Fruit fly (Drosophila melanogaster): Measurements from ENCODE around the gene Madm.

The Madm gene

DNA sequence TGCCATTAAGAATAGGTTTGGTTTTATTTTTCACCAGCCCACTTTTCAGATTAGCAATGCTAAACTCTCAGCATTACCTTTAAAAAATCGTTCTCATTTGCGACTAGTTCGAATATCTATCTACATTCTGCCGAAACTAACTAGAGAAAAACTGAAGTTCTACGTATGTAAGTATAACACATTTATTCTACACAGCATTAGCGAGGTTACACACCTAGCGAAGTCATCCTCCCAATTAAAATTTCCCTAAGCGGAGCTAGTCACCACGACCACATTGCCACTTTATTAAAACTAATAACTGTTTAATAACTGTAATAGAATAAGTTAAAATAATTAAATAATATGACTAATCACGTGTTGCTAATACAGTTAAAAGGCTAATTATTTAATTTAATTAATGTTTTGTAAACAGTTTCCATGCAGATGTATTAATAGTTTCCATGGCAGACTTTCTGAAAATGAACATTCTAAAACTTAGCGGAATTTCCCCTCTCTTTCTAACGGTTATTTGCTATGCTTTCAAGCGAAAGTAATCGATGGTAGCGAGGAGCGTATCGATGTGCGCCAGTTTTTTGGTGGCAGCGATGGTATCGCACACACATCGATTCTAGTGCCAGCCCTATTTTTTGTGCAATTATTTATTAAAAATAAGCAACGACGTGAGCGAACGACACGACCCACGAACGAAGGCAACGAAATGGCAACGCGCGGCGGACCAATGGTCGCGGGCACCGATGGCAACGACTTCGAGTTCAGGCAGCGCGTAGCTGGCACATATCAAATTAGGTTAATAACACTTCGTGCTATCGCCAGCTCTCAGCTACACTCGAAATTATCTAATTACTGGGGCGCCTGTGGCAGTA, 36.7 kb downstream of the Madm start, which contains the start of gene jagn:
Gene jagn (plus strand): TSS at position 585 of the 863 bp plus-strand sequence.
- TF ChIP-seq CG13204 (GFP tag; optimal IDR thresholded peaks at IDR 0.05) (no peak), Snoo (tag; optimal IDR thresholded peaks at IDR 0.05) (peak; percentile 28), CG4496 (GFP tag; IDR thresholded peaks at IDR 0.05) (peak; percentile 33; the same call in 1 of the 3 replicates), Ets98B (GFP tag; IDR thresholded peaks at IDR 0.05) (peak; percentile 25; the same call in 1 of the 2 replicates), fd96Ca (GFP tag; IDR thresholded peaks at IDR 0.05) (peak; percentile 56; the same call in 2 of the 3 replicates), CG15710 (tag; optimal IDR thresholded peaks at IDR 0.05) (peak; percentile 23)

DNA sequence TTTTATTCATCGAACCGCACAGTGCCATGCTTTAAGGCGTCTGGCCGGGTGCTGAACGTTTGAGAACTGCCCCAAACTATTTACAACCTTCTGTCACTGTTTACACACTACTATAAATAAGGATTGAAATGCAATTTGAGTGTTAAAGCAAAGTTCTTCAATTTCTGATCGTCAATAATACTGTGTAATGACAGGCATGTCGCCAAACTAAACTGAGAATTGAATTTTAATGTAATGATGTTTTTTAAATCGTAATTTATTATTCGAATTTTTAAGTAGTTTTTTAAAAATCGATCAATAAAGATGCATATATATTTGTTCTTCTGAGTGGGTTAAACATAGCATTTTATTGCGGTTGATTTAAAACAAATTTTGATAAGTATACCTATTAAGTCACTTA, 38.7 kb downstream of the Madm start, which contains the start of gene CG2082:
Gene CG2082 (minus strand): TSS at position 101 of the 400 bp plus-strand sequence.
- no peak for TF ChIP-seq CG9948 (tag; optimal IDR thresholded peaks at IDR 0.05)
- no peak for TF ChIP-seq CG13204 (GFP tag; optimal IDR thresholded peaks at IDR 0.05)
- no peak for TF ChIP-seq CG17806 (tag; optimal IDR thresholded peaks at IDR 0.05)
- no peak for TF ChIP-seq CG10348 (GFP tag; IDR thresholded peaks at IDR 0.05)
- TF ChIP-seq Pif1B (GFP tag; optimal IDR thresholded peaks at IDR 0.05) = no peak
- TF ChIP-seq fd96Ca (GFP tag; IDR thresholded peaks at IDR 0.05) = no peak
- TF ChIP-seq rn (GFP tag; IDR thresholded peaks at IDR 0.05) = no peak
- no peak for TF ChIP-seq CG4496 (GFP tag; IDR thresholded peaks at IDR 0.05)
- TF ChIP-seq Ets98B (GFP tag; IDR thresholded peaks at IDR 0.05) = no peak
- TF ChIP-seq D1 (tag; optimal IDR thresholded peaks at IDR 0.05) = no peak
- TF ChIP-seq CG15710 (tag; optimal IDR thresholded peaks at IDR 0.05) = no peak
- TF ChIP-seq CG12605 (GFP tag; IDR thresholded peaks at IDR 0.05) = no peak

DNA sequence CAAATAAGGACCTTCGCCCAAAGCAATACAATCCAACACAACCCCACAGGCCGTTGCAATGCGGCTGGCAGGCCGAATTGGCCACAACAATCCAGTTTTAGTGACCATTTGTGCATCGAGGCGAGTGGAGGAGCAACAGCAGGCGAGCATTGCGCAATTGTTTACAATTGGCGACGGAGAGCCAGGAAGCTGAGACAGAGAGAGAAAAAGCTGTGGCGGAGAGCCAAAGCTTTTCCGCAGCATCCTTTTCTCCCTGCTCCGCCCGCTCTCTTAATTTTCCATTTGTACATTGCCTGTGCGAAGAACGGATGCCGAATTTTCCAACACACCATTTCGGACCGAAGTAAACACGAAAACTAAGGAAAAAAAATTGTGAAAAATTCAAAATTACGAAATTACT, 39.2 kb downstream of the Madm start, which contains the start of gene kat-60L1:
Gene kat-60L1 (plus strand): TSS at position 301 of the 400 bp plus-strand sequence.
- no peak for TF ChIP-seq Pif1A (GFP tag; optimal IDR thresholded peaks at IDR 0.05)
- no peak for TF ChIP-seq CG17806 (tag; optimal IDR thresholded peaks at IDR 0.05)
- no peak for TF ChIP-seq CG9948 (tag; optimal IDR thresholded peaks at IDR 0.05)
- no peak for TF ChIP-seq Pif1B (GFP tag; optimal IDR thresholded peaks at IDR 0.05)

DNA sequence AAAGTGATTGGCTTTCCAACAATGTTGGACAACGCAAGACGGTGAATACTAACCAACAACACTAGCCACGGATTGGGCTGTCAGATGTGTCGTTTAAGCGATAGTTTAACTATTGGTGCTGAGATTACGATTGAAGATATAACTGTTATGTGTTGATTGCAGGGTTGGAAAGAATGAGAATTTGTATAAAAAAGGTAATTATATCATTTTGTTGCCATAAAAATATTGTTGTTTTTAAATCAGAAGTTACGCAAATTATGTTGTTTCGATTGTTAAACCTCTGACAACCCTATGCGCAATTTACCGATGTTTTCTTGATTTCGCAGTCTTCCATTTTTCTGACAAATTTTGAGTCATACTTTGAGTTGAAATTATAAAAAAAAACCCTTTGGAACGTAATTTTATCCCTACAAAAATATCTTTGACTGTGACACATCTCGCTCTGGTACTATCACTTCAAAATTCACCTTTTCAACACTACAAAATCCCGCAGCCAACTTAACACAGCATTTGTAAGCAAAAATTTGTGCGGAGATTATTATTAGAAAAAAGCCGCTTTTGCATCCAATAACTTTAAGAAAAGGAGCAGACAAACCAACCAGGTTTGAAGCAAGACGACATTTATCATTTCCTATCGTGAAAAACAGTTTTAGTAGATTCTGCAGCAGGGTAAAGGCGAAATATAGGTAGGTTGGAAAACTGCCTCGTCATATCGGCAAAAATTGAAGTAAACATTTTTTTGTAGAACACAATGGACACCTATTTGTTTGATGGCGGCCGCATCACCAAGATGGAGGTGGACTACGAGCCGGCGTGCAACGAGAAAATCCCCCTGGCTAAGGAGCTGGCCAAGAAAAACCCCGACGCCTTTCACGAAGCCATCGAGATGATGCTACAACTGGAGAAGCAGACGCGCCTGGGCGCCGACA, 47.0 kb downstream of the Madm start, which contains the start of the genes Hat1 and Rpn5:
Gene Hat1 (minus strand): TSS at position 360 of the 929 bp plus-strand sequence.
Gene Rpn5 (plus strand): TSS at position 469 of the 929 bp plus-strand sequence.
- TF ChIP-seq CG4496 (GFP tag; IDR thresholded peaks at IDR 0.05) (peak; percentile 68), Pif1A (GFP tag; optimal IDR thresholded peaks at IDR 0.05) (peak; percentile 79), CG12605 (GFP tag; IDR thresholded peaks at IDR 0.05) (no peak), CG8159 (tag; optimal IDR thresholded peaks at IDR 0.05) (peak; percentile 71), Pif1B (GFP tag; optimal IDR thresholded peaks at IDR 0.05) (peak; percentile 63), CG9948 (tag; optimal IDR thresholded peaks at IDR 0.05) (peak; percentile 54), CG17806 (tag; optimal IDR thresholded peaks at IDR 0.05) (peak; percentile 41), Ets98B (GFP tag; IDR thresholded peaks at IDR 0.05) (peak; percentile 56; the same call in 1 of the 2 replicates), CG34367 (tag; optimal IDR thresholded peaks at IDR 0.05) (peak; percentile 49), CG13204 (GFP tag; optimal IDR thresholded peaks at IDR 0.05) (no peak), rn (GFP tag; IDR thresholded peaks at IDR 0.05) (no peak; the same call in 1 of the 2 replicates), CG32121 (GFP tag; IDR thresholded peaks at IDR 0.05) (no peak), fd96Ca (GFP tag; IDR thresholded peaks at IDR 0.05) (peak; percentile 64; the same call in 2 of the 3 replicates), EcR (GFP tag; optimal IDR thresholded peaks at IDR 0.05) (no peak), CG15710 (tag; optimal IDR thresholded peaks at IDR 0.05) (peak; percentile 66), Snoo (tag; optimal IDR thresholded peaks at IDR 0.05) (peak; percentile 70), gl (tag; optimal IDR thresholded peaks at IDR 0.05) (peak; percentile 3), CG8301 (tag; optimal IDR thresholded peaks at IDR 0.05) (peak; percentile 61), D1 (tag; optimal IDR thresholded peaks at IDR 0.05) (no peak), CG10348 (GFP tag; IDR thresholded peaks at IDR 0.05) (no peak), CG14655 (GFP tag; optimal IDR thresholded peaks at IDR 0.05) (peak; percentile 71)

DNA sequence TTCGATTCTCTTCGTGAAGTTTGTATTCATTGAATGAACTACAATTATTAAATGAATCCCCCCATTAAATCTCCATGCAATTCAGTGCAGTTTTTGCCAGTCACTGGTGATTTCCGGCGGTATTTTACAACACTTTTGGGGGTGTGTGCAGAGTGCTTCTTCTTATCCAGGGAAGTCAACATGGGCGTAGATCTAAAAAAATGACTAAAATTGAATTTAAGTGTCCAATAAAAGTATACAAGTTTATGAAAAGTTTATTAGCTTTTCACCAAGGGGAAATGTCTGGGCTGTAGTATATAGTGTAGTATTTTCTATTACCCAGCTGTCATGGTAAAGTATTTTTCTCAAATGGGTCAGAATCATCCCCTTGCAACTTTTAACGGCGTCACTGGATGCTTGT, 49.2 kb downstream of the Madm start, which contains the start of gene Hpf1:
Gene Hpf1 (plus strand): TSS at position 383 of the 400 bp plus-strand sequence.
- TF ChIP-seq CG15710 (tag; optimal IDR thresholded peaks at IDR 0.05) (peak; percentile 99), CG12605 (GFP tag; IDR thresholded peaks at IDR 0.05) (peak; percentile 98), CG34367 (tag; optimal IDR thresholded peaks at IDR 0.05) (peak; percentile 99), Snoo (tag; optimal IDR thresholded peaks at IDR 0.05) (peak; percentile 99), D1 (tag; optimal IDR thresholded peaks at IDR 0.05) (no peak), gl (tag; optimal IDR thresholded peaks at IDR 0.05) (peak; percentile 98), CG13204 (GFP tag; optimal IDR thresholded peaks at IDR 0.05) (peak; percentile 92), CG8301 (tag; optimal IDR thresholded peaks at IDR 0.05) (peak; percentile 99), fd96Ca (GFP tag; IDR thresholded peaks at IDR 0.05) (peak; percentile 99), CG17806 (tag; optimal IDR thresholded peaks at IDR 0.05) (peak; percentile 99), Pif1A (GFP tag; optimal IDR thresholded peaks at IDR 0.05) (peak; percentile 99), Ets98B (GFP tag; IDR thresholded peaks at IDR 0.05) (peak; percentile 98), CG10348 (GFP tag; IDR thresholded peaks at IDR 0.05) (peak; percentile 97), rn (GFP tag; IDR thresholded peaks at IDR 0.05) (peak; percentile 96), CG8159 (tag; optimal IDR thresholded peaks at IDR 0.05) (peak; percentile 99), Pif1B (GFP tag; optimal IDR thresholded peaks at IDR 0.05) (peak; percentile 99), CG32121 (GFP tag; IDR thresholded peaks at IDR 0.05) (peak; percentile 99), EcR (GFP tag; optimal IDR thresholded peaks at IDR 0.05) (peak; percentile 63), CG14655 (GFP tag; optimal IDR thresholded peaks at IDR 0.05) (peak; percentile 99), CG4496 (GFP tag; IDR thresholded peaks at IDR 0.05) (peak; percentile 99), CG9948 (tag; optimal IDR thresholded peaks at IDR 0.05) (peak; percentile 99)

Data from whole organism, pupa.